Worm (Caenorhabditis elegans): Measurements from ENCODE around the gene Y54G9A.9.

Y54G9A.9 gene

DNA sequence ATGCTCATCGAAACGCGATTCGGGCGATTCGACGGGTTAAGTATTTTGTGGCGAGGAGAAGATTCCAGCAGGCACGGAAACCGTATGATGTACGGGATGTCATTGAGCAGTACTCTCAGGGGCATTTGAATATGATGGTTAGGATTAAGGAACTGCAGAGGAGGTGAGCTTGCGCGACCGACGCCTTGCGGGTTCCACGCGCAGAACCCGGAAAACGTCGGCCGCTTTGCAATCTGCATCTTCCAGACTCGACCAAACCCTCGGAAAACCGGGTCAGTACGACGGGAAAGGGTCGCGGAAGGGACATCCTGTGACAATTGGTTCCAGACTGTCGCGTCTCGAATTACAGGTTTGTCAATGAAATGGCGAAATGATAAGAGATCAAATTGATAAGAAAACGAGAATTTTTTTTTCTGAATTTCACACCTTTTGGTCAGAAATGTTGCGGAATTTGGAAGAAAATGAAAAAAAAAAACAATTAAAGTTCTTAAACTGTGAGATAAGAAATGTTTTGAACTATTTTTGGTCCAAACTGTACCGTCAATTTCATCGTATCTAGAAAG lies 17.9 kb upstream of the Y54G9A.9 start (continued):
- TF ChIP-seq unc-62 (GFP tag; optimal IDR thresholded peaks at IDR 0.05 in 1 of 2), result no peak
- TF ChIP-seq unc-62 (tag; optimal IDR thresholded peaks at IDR 0.05), result no peak
- no peak for TF ChIP-seq ama-1 (optimal IDR thresholded peaks at IDR 0.05)
- no peak for TF ChIP-seq madf-5 (GFP tag; IDR thresholded peaks at IDR 0.05)
- no peak for TF ChIP-seq hif-1 (tag; optimal IDR thresholded peaks at IDR 0.05)
- TF ChIP-seq ctbp-1 (GFP tag; IDR thresholded peaks at IDR 0.05), result no peak
- no peak for TF ChIP-seq ceh-62 (tag; optimal IDR thresholded peaks at IDR 0.05)
- no peak for TF ChIP-seq lir-3 (tag; optimal IDR thresholded peaks at IDR 0.05)
- no peak for TF ChIP-seq ces-1 (GFP tag; optimal IDR thresholded peaks at IDR 0.05)
- TF ChIP-seq unc-130 (GFP tag; optimal IDR thresholded peaks at IDR 0.05), result no peak
- TF ChIP-seq dve-1 (tag; optimal IDR thresholded peaks at IDR 0.05; ENCODE audit: insufficient read depth), result peak; percentile 52
- no peak for TF ChIP-seq Y5F2A.4 (GFP tag; optimal IDR thresholded peaks at IDR 0.05)

DNA sequence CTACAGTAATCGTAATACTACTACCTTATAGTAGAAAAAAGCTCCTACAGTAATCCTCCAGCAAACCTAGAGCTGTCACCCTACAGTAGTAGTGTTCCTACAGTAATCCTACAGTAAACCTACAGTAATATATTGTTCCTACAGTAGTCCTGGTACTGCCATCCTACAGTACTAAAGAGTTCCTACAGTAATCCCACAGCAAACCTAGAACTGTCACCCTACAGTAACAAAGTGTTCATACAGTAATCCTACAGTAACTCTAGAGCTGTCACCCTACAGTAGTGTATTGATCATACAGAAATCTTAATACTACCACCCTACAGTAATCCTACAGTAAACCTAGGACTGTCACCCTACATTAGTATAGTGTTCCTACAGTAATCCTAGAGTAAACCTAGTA lies 16.3 kb upstream of the Y54G9A.9 start:
- TF ChIP-seq unc-62 (GFP tag; optimal IDR thresholded peaks at IDR 0.05 in 1 of 2), result peak in 1 of 2 experiments; percentile 93
- TF ChIP-seq unc-62 (tag; optimal IDR thresholded peaks at IDR 0.05), result no peak
- TF ChIP-seq nhr-237 (tag; optimal IDR thresholded peaks at IDR 0.05), result no peak

DNA sequence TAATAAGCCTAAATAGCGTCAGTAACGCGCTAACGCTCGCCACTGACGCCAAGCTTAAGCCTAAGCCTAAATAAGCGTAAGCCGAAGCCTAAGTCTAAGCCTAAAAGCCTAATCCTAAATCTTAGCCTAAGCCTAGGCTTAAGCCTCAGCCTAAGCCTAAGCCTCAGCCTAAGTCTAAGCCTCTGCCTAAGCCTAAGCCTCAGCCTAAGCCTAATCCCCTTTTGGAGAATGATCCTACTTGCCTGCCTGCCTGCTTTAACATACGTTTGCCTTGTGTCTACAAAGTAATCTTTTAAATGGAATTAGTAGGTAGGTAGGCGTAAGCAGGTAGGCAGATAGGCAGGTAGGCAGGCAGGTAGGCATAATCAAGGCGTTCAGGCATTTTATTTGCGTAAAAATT lies 14.2 kb upstream of the Y54G9A.9 start:
- no peak for TF ChIP-seq snpc-1.2 (GFP tag; IDR thresholded peaks at IDR 0.05)
- TF ChIP-seq unc-62 (GFP tag; optimal IDR thresholded peaks at IDR 0.05 in 1 of 2), result peak in 1 of 2 experiments; percentile 67
- no peak for TF ChIP-seq unc-62 (tag; optimal IDR thresholded peaks at IDR 0.05)

DNA sequence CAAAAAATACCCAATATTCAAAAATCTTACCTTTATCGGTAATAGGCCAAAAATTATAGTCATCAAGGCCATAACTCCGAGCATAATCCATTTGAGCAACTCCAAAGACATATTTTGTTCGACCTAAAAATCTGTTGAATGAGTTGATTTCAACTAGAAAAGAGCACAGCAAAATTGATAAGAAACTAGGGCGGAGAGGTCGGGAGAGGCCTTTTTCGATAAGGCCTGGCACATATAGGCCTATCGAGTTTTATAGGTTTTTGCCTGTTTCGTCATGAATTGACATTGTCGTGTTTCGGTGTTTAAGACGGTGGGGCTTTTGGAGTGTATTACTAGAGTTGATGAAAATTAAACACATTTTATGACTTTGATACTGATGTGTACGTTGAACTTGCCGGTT lies 13.8 kb upstream of the Y54G9A.9 start, which contains the start of gene zipt-2.3:
TSS of gene zipt-2.3 (minus strand) at position 147 of the 400 bp plus-strand sequence.
- TF ChIP-seq ztf-7 (tag; optimal IDR thresholded peaks at IDR 0.05), result no peak
- TF ChIP-seq nhr-28 (tag; optimal IDR thresholded peaks at IDR 0.05), result peak; percentile 62
- TF ChIP-seq dmd-6 (GFP tag; IDR thresholded peaks at IDR 0.05), result peak; percentile 63; the same call in 1 of the 2 replicates
- TF ChIP-seq nhr-111 (GFP tag; optimal IDR thresholded peaks at IDR 0.05), result no peak
- TF ChIP-seq ceh-32 (tag; optimal IDR thresholded peaks at IDR 0.05; ENCODE audit: poor library complexity), result no peak
- TF ChIP-seq lim-7 (GFP tag; IDR thresholded peaks at IDR 0.05), result no peak
- TF ChIP-seq lin-13 (GFP tag; optimal IDR thresholded peaks at IDR 0.05), result no peak
- TF ChIP-seq daf-16 (GFP tag; optimal IDR thresholded peaks at IDR 0.05), result no peak
- peak; percentile 56 for TF ChIP-seq daf-16 (tag; optimal IDR thresholded peaks at IDR 0.05)
- TF ChIP-seq php-3 (GFP tag; IDR thresholded peaks at IDR 0.05), result peak; percentile 45; the same call in 1 of the 2 replicates
- no peak for TF ChIP-seq nhr-48 (tag; optimal IDR thresholded peaks at IDR 0.05)
- peak; percentile 9 for TF ChIP-seq hlh-11 (tag; optimal IDR thresholded peaks at IDR 0.05)
- peak; percentile 62 for TF ChIP-seq dve-1 (tag; optimal IDR thresholded peaks at IDR 0.05; ENCODE audit: insufficient read depth)
- peak; percentile 93 for TF ChIP-seq pqm-1 (tag; optimal IDR thresholded peaks at IDR 0.05)
- no peak for TF ChIP-seq lin-1 (GFP tag; IDR thresholded peaks at IDR 0.05)

- no peak for TF ChIP-seq F26F4.8 (GFP tag; conservative IDR thresholded peaks at IDR 0.05)
- TF ChIP-seq dmd-6 (GFP tag; IDR thresholded peaks at IDR 0.05), result peak; percentile 13; the same call in 1 of the 2 replicates
- TF ChIP-seq snpc-1.2 (GFP tag; IDR thresholded peaks at IDR 0.05), result 0 out of 2 replicates have a peak, but pooled peaks have one; percentile 52
- no peak for TF ChIP-seq fos-1 (tag; optimal IDR thresholded peaks at IDR 0.05)
- no peak for TF ChIP-seq zfp-2 (tag; optimal IDR thresholded peaks at IDR 0.05)
- 0 out of 2 replicates have a peak, but pooled peaks have one; percentile 26 for TF ChIP-seq Y48G9A.11 (GFP tag; IDR thresholded peaks at IDR 0.05)
- TF ChIP-seq nhr-48 (tag; optimal IDR thresholded peaks at IDR 0.05), result no peak
- no peak for TF ChIP-seq mxl-3 (GFP tag; optimal IDR thresholded peaks at IDR 0.05)
- TF ChIP-seq zfp-3 (GFP tag; conservative IDR thresholded peaks at IDR 0.05), result no peak
- TF ChIP-seq ceh-28 (tag; optimal IDR thresholded peaks at IDR 0.05), result peak; percentile 98
- peak; percentile 58; the same call in 1 of the 2 replicates for TF ChIP-seq egl-43 (GFP tag; IDR thresholded peaks at IDR 0.05)
- TF ChIP-seq F49E8.2 (tag; optimal IDR thresholded peaks at IDR 0.05; ENCODE audit: borderline replicate concordance), result peak; percentile 73
- no peak for TF ChIP-seq zip-2 (tag; optimal IDR thresholded peaks at IDR 0.05)
- no peak; the same call in 1 of the 2 replicates for TF ChIP-seq mdt-29 (GFP tag; IDR thresholded peaks at IDR 0.05)
These were observed 11.8 kb upstream of the Y54G9A.9 start for ce11 chrII:13717393-13718367.

Data from whole organism, L4 larva.